Worm (Caenorhabditis elegans) whole organism, young adult: ENCODE measurements around the gene srd-68.

Experiments used
- C06A6.2 ChIP-seq: fragments of 200-800 bp; sonication (Bioruptor generic); conservative IDR thresholded peaks from 2 replicates; pipeline ENCODE4 v1.3.6; 2022; ENCODE audit warnings: missing genetic modification characterization, missing compliant biosample characterization
- D2030.7 ChIP-seq: fragments of 200-800 bp; sonication (Bioruptor generic); IDR thresholded peaks from 2 replicates; pipeline ENCODE4 v1.3.6; 2022; ENCODE audit warnings: missing genetic modification reagents, missing genetic modification characterization, missing compliant biosample characterization
- F22D6.2 ChIP-seq: sonication (generic microtip); optimal IDR thresholded peaks from 2 replicates; lab custom pipeline; 2016; ENCODE audit warnings: mild to moderate bottlenecking, missing genetic modification characterization, missing compliant biosample characterization
- F39B2.1 ChIP-seq: fragments of 200-800 bp; sonication (Bioruptor generic); IDR thresholded peaks from 2 replicates; pipeline ENCODE4 v1.3.6; 2022; ENCODE audit warnings: missing genetic modification reagents, missing genetic modification characterization, missing compliant biosample characterization
- F55B11.4 ChIP-seq: sonication (generic microtip); optimal IDR thresholded peaks from 2 replicates; lab custom pipeline; 2016; ENCODE audit warnings: missing compliant biosample characterization, missing genetic modification characterization, borderline replicate concordance; ENCODE audit not compliant: insufficient read depth
- K11D2.4 ChIP-seq: fragments of 200-800 bp; sonication (Bioruptor generic); IDR thresholded peaks from 2 replicates; pipeline ENCODE4 v1.3.6; 2022; ENCODE audit warnings: missing genetic modification reagents, missing genetic modification characterization, missing compliant biosample characterization
- attf-6 ChIP-seq: fragments of 200-800 bp; sonication (Bioruptor generic); IDR thresholded peaks from 2 replicates; pipeline ENCODE4 v1.3.6; 2022; ENCODE audit warnings: missing genetic modification reagents, missing genetic modification characterization, missing compliant biosample characterization
- bed-1 ChIP-seq: fragments of 200-800 bp; sonication (Bioruptor generic); IDR thresholded peaks from 2 replicates; pipeline ENCODE4 v1.3.6; 2022; ENCODE audit warnings: missing genetic modification reagents, missing genetic modification characterization, missing compliant biosample characterization
- cebp-1 ChIP-seq, 2 experiments: fragments of 200-800 bp in 1 of 2; sonication (Bioruptor generic) in 1 of 2; sonication (generic microtip) in 1 of 2; IDR thresholded peaks in 1 of 2; optimal IDR thresholded peaks in 1 of 2; 2 replicates each; pipeline versions ENCODE4 v1.3.6 to Lab custom; 2017 to 2022; ENCODE audit warnings: missing compliant biosample characterization in 2 of 2, missing genetic modification characterization in 2 of 2, mild to moderate bottlenecking in 1 of 2, missing genetic modification reagents in 1 of 2, moderate library complexity in 1 of 2
- ceh-100 ChIP-seq: fragments of 200-800 bp; sonication (Bioruptor generic); IDR thresholded peaks from 2 replicates; pipeline ENCODE4 v1.3.6; 2022; ENCODE audit warnings: missing genetic modification reagents, missing genetic modification characterization, missing compliant biosample characterization
- ceh-40 ChIP-seq: fragments of 200-800 bp; sonication (Bioruptor generic); IDR thresholded peaks from 2 replicates; pipeline ENCODE4 v1.3.6; 2022; ENCODE audit warnings: missing genetic modification characterization, missing compliant biosample characterization
- efl-1 ChIP-seq: fragments of 150-350 bp; optimal IDR thresholded peaks from 2 replicates; lab custom pipeline; 2014; ENCODE audit warnings: missing biosample characterization, missing genetic modification reagents, missing genetic modification characterization
- egl-44 ChIP-seq: fragments of 200-800 bp; sonication (Bioruptor generic); IDR thresholded peaks from 2 replicates; pipeline ENCODE4 v1.3.6; 2022; ENCODE audit warnings: missing genetic modification reagents, missing genetic modification characterization, missing compliant biosample characterization
- ets-4 ChIP-seq: fragments of 200-800 bp; sonication (Bioruptor generic); optimal IDR thresholded peaks from 2 replicates; lab custom pipeline; 2018; ENCODE audit warnings: mild to moderate bottlenecking, missing genetic modification characterization, missing compliant biosample characterization
- fkh-3 ChIP-seq: sonication (generic microtip); optimal IDR thresholded peaks from 2 replicates; lab custom pipeline; 2016; ENCODE audit warnings: mild to moderate bottlenecking, missing genetic modification characterization, missing compliant biosample characterization
- lag-1 ChIP-seq: fragments of 200-800 bp; sonication (Bioruptor generic); IDR thresholded peaks from 2 replicates; pipeline ENCODE4 v1.3.6; 2022; ENCODE audit warnings: missing genetic modification reagents, missing genetic modification characterization, missing compliant biosample characterization
- let-607 ChIP-seq, 2 experiments: fragments of 200-800 bp in 1 of 2; sonication (Bioruptor generic) in 1 of 2; sonication (generic microtip) in 1 of 2; optimal IDR thresholded peaks; 2 replicates each; lab custom pipeline; 2016 to 2018; ENCODE audit warnings: mild to moderate bottlenecking in 2 of 2, missing compliant biosample characterization in 2 of 2, missing genetic modification characterization in 2 of 2, moderate library complexity in 2 of 2, missing genotype in 1 of 2
- lin-35 ChIP-seq, 3 experiments: fragments of 150-350 bp in 2 of 3; sonication (generic microtip) in 1 of 3; optimal IDR thresholded peaks; 2 replicates each; lab custom pipeline; 2014 to 2018; ENCODE audit warnings: missing biosample characterization in 3 of 3, missing genetic modification characterization in 3 of 3, missing genetic modification reagents in 3 of 3
- lin-54 ChIP-seq: fragments of 200-800 bp; sonication (Bioruptor generic); optimal IDR thresholded peaks from 2 replicates; lab custom pipeline; 2018; ENCODE audit warnings: mild to moderate bottlenecking, missing genetic modification characterization, missing compliant biosample characterization
- lsy-27 ChIP-seq: sonication (generic microtip); optimal IDR thresholded peaks from 2 replicates; lab custom pipeline; 2017; ENCODE audit warnings: missing genetic modification characterization, mild to moderate bottlenecking, missing compliant biosample characterization, antibody characterized with exemption, missing genotype, borderline replicate concordance; ENCODE audit not compliant: insufficient read depth
- madf-6 ChIP-seq: fragments of 200-800 bp; sonication (Bioruptor generic); IDR thresholded peaks from 2 replicates; pipeline ENCODE4 v1.3.6; 2022; ENCODE audit warnings: missing genetic modification reagents, missing genetic modification characterization, missing compliant biosample characterization
- madf-8 ChIP-seq: fragments of 200-800 bp; sonication (Bioruptor generic); conservative IDR thresholded peaks from 2 replicates; pipeline ENCODE4 v1.3.6; 2022; ENCODE audit warnings: missing genetic modification reagents, missing genetic modification characterization, missing compliant biosample characterization
- nfya-1 ChIP-seq: sonication (generic microtip); optimal IDR thresholded peaks from 2 replicates; lab custom pipeline; 2017; ENCODE audit warnings: antibody characterized with exemption, missing compliant biosample characterization, missing genetic modification characterization, borderline replicate concordance; ENCODE audit not compliant: insufficient read depth
- nfyb-1 ChIP-seq: fragments of 200-800 bp; sonication (Bioruptor generic); IDR thresholded peaks from 2 replicates; pipeline ENCODE4 v1.3.6; 2022; ENCODE audit warnings: missing genetic modification reagents, missing genetic modification characterization, missing compliant biosample characterization
- pha-4 ChIP-seq: fragments of 150-350 bp; sonication (generic microtip); optimal IDR thresholded peaks from 2 replicates; lab custom pipeline; 2014; ENCODE audit warnings: missing biosample characterization, missing genetic modification reagents, missing genetic modification characterization
- rcor-1 ChIP-seq: fragments of 200-800 bp; sonication (Bioruptor generic); IDR thresholded peaks from 2 replicates; pipeline ENCODE4 v1.3.6; 2022; ENCODE audit warnings: missing genetic modification reagents, missing genetic modification characterization, missing compliant biosample characterization
- repo-1 ChIP-seq: sonication (generic microtip); optimal IDR thresholded peaks from 2 replicates; lab custom pipeline; 2017; ENCODE audit warnings: mild to moderate bottlenecking, missing genetic modification characterization, missing compliant biosample characterization
- snpc-4 ChIP-seq, 5 experiments: fragments of 150-350 bp in 1 of 5; sonication (generic microtip) in 4 of 5; optimal IDR thresholded peaks; 2 replicates each; lab custom pipeline; 2014 to 2018; ENCODE audit warnings: missing genetic modification characterization in 5 of 5, missing biosample characterization in 3 of 5, antibody characterized with exemption in 2 of 5, mild to moderate bottlenecking in 2 of 5, missing compliant biosample characterization in 2 of 5, missing genotype in 2 of 5, moderate library complexity in 2 of 5, missing genetic modification reagents in 1 of 5
- tbx-9 ChIP-seq: sonication (generic microtip); optimal IDR thresholded peaks from 2 replicates; lab custom pipeline; 2016; ENCODE audit warnings: borderline replicate concordance, missing genetic modification characterization, inconsistent platforms, missing compliant biosample characterization
- zfh-2 ChIP-seq: fragments of 200-800 bp; sonication (Bioruptor generic); conservative IDR thresholded peaks from 2 replicates; pipeline ENCODE4 v1.3.6; 2022; ENCODE audit warnings: missing genetic modification reagents, missing genetic modification characterization, missing compliant biosample characterization
- ztf-25 ChIP-seq: fragments of 200-800 bp; sonication (Bioruptor generic); IDR thresholded peaks from 2 replicates; pipeline ENCODE4 v1.3.6; 2022; ENCODE audit warnings: missing genetic modification reagents, missing genetic modification characterization, missing compliant biosample characterization
- ztf-26 ChIP-seq: sonication (generic microtip); optimal IDR thresholded peaks from 2 replicates; lab custom pipeline; 2017; ENCODE audit warnings: missing genetic modification characterization, missing compliant biosample characterization
- ztf-3 ChIP-seq: fragments of 200-800 bp; sonication (Bioruptor generic); optimal IDR thresholded peaks from 2 replicates; lab custom pipeline; 2018; ENCODE audit warnings: mild to moderate bottlenecking, missing genetic modification characterization, missing compliant biosample characterization

Gene srd-68

DNA sequence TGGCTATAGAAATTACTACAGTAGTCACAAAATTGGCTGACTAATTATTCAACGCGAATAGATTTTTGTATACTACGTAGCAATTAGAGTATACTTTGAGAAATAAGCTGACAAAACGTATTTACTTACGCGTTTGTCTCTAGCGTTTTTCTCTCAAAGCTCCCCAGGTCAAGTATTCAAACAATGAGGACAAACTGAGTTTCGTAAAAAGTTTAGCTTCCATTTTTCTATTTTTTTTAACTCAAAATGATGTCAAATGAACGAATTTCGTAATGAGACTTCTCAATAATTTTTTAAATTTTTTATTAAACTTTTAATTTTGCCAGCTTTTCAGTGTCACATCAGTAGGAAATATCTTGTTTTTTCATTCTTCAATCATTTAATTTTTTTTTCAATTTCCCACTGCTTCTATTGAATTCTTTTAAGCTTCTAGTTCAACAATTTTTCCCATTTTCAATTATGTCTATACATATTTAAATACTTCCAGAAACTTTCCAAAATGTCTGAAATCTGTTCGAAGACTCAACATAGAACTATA lies 13.8 kb downstream of the srd-68 start, which contains the start of the genes ifas-2 and fbxa-44:
TSS of gene ifas-2 (minus strand) at position 101 of the 538 bp plus-strand sequence.
TSS of gene fbxa-44 (plus strand) at position 488 of the 538 bp plus-strand sequence.
- TF ChIP-seq let-607 (tag; optimal IDR thresholded peaks at IDR 0.05; lab: Kevin White, UChicago) (no peak), cebp-1 (GFP tag; IDR thresholded peaks at IDR 0.05; lab: Robert Waterston, UW) (no peak), cebp-1 (tag; optimal IDR thresholded peaks at IDR 0.05; lab: Kevin White, UChicago) (no peak)
- TF ChIP-seq, all 124 proteins: peak for 0

DNA sequence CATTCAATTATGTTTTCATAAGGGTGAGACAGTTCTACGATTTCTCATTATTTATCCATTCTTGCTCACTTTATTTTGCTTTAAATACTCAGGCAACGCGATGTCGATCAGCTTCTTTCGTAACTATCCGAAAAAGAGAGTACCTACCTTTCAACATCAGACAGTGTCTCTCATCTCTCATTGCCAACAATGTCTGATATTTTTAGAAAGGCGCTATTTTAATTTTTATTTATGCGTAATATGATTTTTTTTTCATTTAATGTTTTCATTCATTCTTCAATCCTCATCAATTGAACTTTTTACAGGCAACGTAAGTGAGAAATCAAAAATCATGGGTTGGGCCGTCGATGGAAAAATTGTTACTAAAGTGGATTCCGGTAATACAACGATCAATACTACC lies 17.9 kb downstream of the srd-68 start, which contains the start of gene F09C6.13:
TSS of gene F09C6.13 (plus strand) at position 301 of the 400 bp plus-strand sequence.
- TF ChIP-seq snpc-4 (GFP tag; optimal IDR thresholded peaks at IDR 0.05; lab: Kevin White, UChicago) (no peak), snpc-4 (tag; optimal IDR thresholded peaks at IDR 0.05; lab: Kevin White, UChicago) (no peak), let-607 (tag; optimal IDR thresholded peaks at IDR 0.05; lab: Kevin White, UChicago) (no peak), F55B11.4 (tag; lab: Kevin White, UChicago) (no peak), ceh-100 (GFP tag; lab: Robert Waterston, UW) (no peak), zfh-2 (GFP tag; lab: Robert Waterston, UW) (no peak), C06A6.2 (GFP tag; lab: Robert Waterston, UW) (no peak), pha-4 (tag; lab: Kevin White, UChicago) (no peak), rcor-1 (GFP tag; lab: Robert Waterston, UW) (no peak), tbx-9 (tag; lab: Kevin White, UChicago) (no peak), madf-6 (GFP tag; lab: Robert Waterston, UW) (no peak), ceh-40 (no peak)

DNA sequence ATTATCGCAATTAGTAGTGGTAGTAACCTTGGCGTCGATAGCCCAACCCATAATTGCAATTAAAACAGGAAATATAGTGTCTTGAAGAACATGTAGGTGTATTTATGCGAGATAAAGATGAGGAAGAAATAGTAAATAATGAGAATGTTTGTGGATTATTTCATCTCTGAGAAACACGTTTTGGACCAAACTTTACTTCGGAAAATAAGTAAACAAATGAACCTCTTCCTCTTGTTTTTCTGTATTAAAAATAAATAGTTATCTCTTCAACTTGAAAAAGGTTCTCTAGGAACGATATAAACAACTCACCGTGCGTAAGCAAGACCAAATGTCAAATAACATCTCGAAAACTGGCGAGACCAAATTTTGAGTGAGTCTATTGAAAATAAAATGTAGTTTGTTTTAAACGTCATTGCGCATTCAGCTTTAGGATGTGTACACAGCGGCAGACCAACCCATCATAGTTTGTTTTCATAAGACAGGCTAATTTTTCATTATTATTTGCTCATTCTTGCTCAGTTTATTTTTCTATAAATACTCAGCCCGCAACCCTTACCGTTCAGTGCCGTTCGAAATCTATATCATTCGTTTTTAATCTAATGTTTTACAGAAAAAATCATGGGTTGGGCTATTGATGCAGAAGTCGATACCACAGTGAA lies 20.2 kb downstream of the srd-68 start, which contains the start of the genes F09C6.11 and F09C6.12:
TSS of gene F09C6.11 (minus strand) at position 51 of the 659 bp plus-strand sequence.
TSS of gene F09C6.12 (plus strand) at position 609 of the 659 bp plus-strand sequence.
- no peak for TF ChIP-seq lin-35 (GFP tag; optimal IDR thresholded peaks at IDR 0.05; lab: Kevin White, UChicago)
- TF ChIP-seq ets-4 = no peak
- no peak for TF ChIP-seq nfya-1
- no peak for TF ChIP-seq fkh-3
- no peak for TF ChIP-seq lin-54 (GFP tag; lab: Kevin White, UChicago)
- no peak for TF ChIP-seq lsy-27
- TF ChIP-seq ztf-3 (GFP tag; lab: Kevin White, UChicago) = no peak
- TF ChIP-seq egl-44 (GFP tag; lab: Robert Waterston, UW) = no peak
- no peak for TF ChIP-seq ztf-26 (tag; lab: Kevin White, UChicago)
- no peak for TF ChIP-seq attf-6
- TF ChIP-seq bed-1 (GFP tag; lab: Robert Waterston, UW) = no peak
- TF ChIP-seq repo-1 = no peak
- TF ChIP-seq F22D6.2 (tag; lab: Kevin White, UChicago) = no peak
- no peak for TF ChIP-seq nfyb-1 (GFP tag; lab: Robert Waterston, UW)

DNA sequence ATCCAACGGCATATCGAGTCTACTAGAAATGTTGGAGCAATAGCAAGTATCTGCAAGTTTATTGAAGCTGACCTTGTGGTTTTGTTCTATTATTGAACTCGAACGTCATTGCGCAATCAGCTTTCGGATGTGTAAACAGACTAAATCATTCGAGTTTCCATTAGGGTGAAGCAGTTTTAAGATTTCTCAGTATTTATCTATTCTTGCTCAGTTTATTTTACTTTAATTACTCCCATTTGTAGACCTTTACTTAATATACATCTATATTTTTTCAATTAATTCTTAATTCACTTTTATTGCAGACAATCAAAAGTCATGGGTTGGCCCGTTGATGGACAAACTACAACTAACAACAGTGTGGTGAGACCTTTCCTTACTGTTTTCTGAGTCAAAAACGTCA lies 21.9 kb downstream of the srd-68 start, which contains the start of gene F09C6.14:
TSS of gene F09C6.14 (plus strand) at position 301 of the 400 bp plus-strand sequence.
- TF ChIP-seq madf-8 (GFP tag; lab: Robert Waterston, UW) (no peak), ztf-25 (GFP tag; lab: Robert Waterston, UW) (no peak), lag-1 (GFP tag; lab: Robert Waterston, UW) (no peak), D2030.7 (GFP tag; lab: Robert Waterston, UW) (no peak), efl-1 (no peak), F39B2.1 (GFP tag; lab: Robert Waterston, UW) (no peak), K11D2.4 (GFP tag; lab: Robert Waterston, UW) (no peak)
